Fruit fly (Drosophila melanogaster) whole organism, embryonic: ENCODE results near the gene Hr38.

Experiments
- Bgb ChIP-seq: fragments of 200-800 bp; sonication (Bioruptor generic); IDR thresholded peaks from 2 replicates; pipeline ENCODE4 v1.3.6; 2022; ENCODE audit warnings: missing biosample characterization, missing genetic modification characterization; ENCODE audit not compliant: partially characterized antibody
- Bteb2 ChIP-seq: fragments of 200-800 bp; sonication (Bioruptor generic); optimal IDR thresholded peaks from 2 replicates; lab custom pipeline; 2016; ENCODE audit warnings: missing biosample characterization, missing genetic modification characterization
- CG10147 ChIP-seq: fragments of 200-800 bp; sonication (Bioruptor generic); optimal IDR thresholded peaks from 2 replicates; lab custom pipeline; 2019; ENCODE audit warnings: missing biosample characterization, mild to moderate bottlenecking, missing genetic modification characterization, moderate library complexity
- CG12104 ChIP-seq: fragments of 200-800 bp; sonication (Bioruptor generic); optimal IDR thresholded peaks from 3 replicates; lab custom pipeline; 2016; ENCODE audit warnings: missing biosample characterization, missing genetic modification characterization
- CG12155 ChIP-seq: fragments of 200-800 bp; sonication (Bioruptor generic); optimal IDR thresholded peaks from 3 replicates; lab custom pipeline; 2016; ENCODE audit warnings: missing biosample characterization, missing genetic modification characterization
- CG1233 ChIP-seq: fragments of 200-800 bp; sonication (Bioruptor generic); optimal IDR thresholded peaks from 4 replicates; lab custom pipeline; 2018; ENCODE audit warnings: missing biosample characterization, mild to moderate bottlenecking, missing genetic modification characterization
- CG12744 ChIP-seq: fragments of 200-800 bp; sonication (Bioruptor generic); optimal IDR thresholded peaks from 2 replicates; lab custom pipeline; 2016; ENCODE audit warnings: missing biosample characterization, missing genetic modification characterization
- CG16813 ChIP-seq: fragments of 200-800 bp; sonication (Bioruptor generic); IDR thresholded peaks from 3 replicates; pipeline ENCODE4 v1.3.6; 2022; ENCODE audit warnings: missing biosample characterization, missing genetic modification characterization; ENCODE audit not compliant: partially characterized antibody
- CG17359 ChIP-seq: fragments of 200-800 bp; sonication (Bioruptor generic); optimal IDR thresholded peaks from 3 replicates; lab custom pipeline; 2018; ENCODE audit warnings: missing biosample characterization, mild to moderate bottlenecking, missing genetic modification characterization, moderate library complexity
- CG17568 ChIP-seq: fragments of 200-800 bp; sonication (Bioruptor generic); optimal IDR thresholded peaks from 2 replicates; lab custom pipeline; 2018; ENCODE audit warnings: missing biosample characterization, mild to moderate bottlenecking, missing genetic modification characterization, moderate library complexity
- CG18262 ChIP-seq: fragments of 200-800 bp; optimal IDR thresholded peaks from 3 replicates; lab custom pipeline; 2019; ENCODE audit warnings: missing biosample characterization, mild to moderate bottlenecking, missing genetic modification characterization, moderate library complexity
- CG30403 ChIP-seq: fragments of 200-800 bp; sonication (Bioruptor generic); optimal IDR thresholded peaks from 3 replicates; lab custom pipeline; 2016; ENCODE audit warnings: missing biosample characterization, missing genetic modification characterization
- CG5953 ChIP-seq: fragments of 200-800 bp; sonication (Bioruptor generic); IDR thresholded peaks from 2 replicates; pipeline ENCODE4 v1.3.6; 2022; ENCODE audit warnings: missing biosample characterization, missing genetic modification characterization
- CG6765 ChIP-seq: fragments of 200-800 bp; sonication (Bioruptor generic); optimal IDR thresholded peaks from 3 replicates; lab custom pipeline; 2017; ENCODE audit warnings: missing biosample characterization, mild to moderate bottlenecking, missing genetic modification characterization
- CG6854 ChIP-seq: fragments of 200-800 bp; sonication (Bioruptor generic); optimal IDR thresholded peaks from 3 replicates; lab custom pipeline; 2017; ENCODE audit warnings: missing biosample characterization, mild to moderate bottlenecking, missing genetic modification characterization
- Dp ChIP-seq: fragments of 200-800 bp; sonication (Bioruptor generic); optimal IDR thresholded peaks from 2 replicates; lab custom pipeline; 2018; ENCODE audit warnings: missing biosample characterization, mild to moderate bottlenecking, missing genetic modification characterization, moderate library complexity
- Fer2 ChIP-seq: fragments of 200-800 bp; sonication (Bioruptor generic); optimal IDR thresholded peaks from 2 replicates; lab custom pipeline; 2018; ENCODE audit warnings: missing biosample characterization, mild to moderate bottlenecking, missing genetic modification characterization, moderate library complexity
- Gug ChIP-seq: fragments of 200-800 bp; sonication (Bioruptor generic); IDR thresholded peaks from 4 replicates; pipeline ENCODE4 v1.3.6; 2022; ENCODE audit warnings: missing biosample characterization, missing genetic modification characterization
- HmgZ ChIP-seq: fragments of 200-800 bp; sonication (Bioruptor generic); optimal IDR thresholded peaks from 2 replicates; lab custom pipeline; 2018; ENCODE audit warnings: missing biosample characterization, mild to moderate bottlenecking, missing genetic modification characterization
- Lhr ChIP-seq: fragments of 200-800 bp; sonication (Bioruptor generic); optimal IDR thresholded peaks from 3 replicates; lab custom pipeline; 2017; ENCODE audit warnings: mild to moderate bottlenecking, missing biosample characterization, missing genetic modification reagents, missing genetic modification characterization
- MESR4 ChIP-seq: fragments of 200-800 bp; sonication (Bioruptor generic); optimal IDR thresholded peaks from 2 replicates; lab custom pipeline; 2018; ENCODE audit warnings: missing biosample characterization, mild to moderate bottlenecking, missing genetic modification characterization, moderate library complexity
- Myb ChIP-seq: fragments of 200-800 bp; sonication (Bioruptor generic); optimal IDR thresholded peaks from 2 replicates; lab custom pipeline; 2016; ENCODE audit warnings: missing biosample characterization, missing genetic modification characterization
- Nf-YB ChIP-seq: fragments of 200-800 bp; sonication (Bioruptor generic); optimal IDR thresholded peaks from 3 replicates; lab custom pipeline; 2019; ENCODE audit warnings: missing biosample characterization, mild to moderate bottlenecking, missing genetic modification characterization, moderate library complexity
- PHDP ChIP-seq: fragments of 200-800 bp; sonication (Bioruptor generic); optimal IDR thresholded peaks from 3 replicates; lab custom pipeline; 2018; ENCODE audit warnings: missing biosample characterization, mild to moderate bottlenecking, missing genetic modification characterization, moderate library complexity
- Side ChIP-seq: fragments of 200-800 bp; sonication (Bioruptor generic); optimal IDR thresholded peaks from 2 replicates; lab custom pipeline; 2016; ENCODE audit warnings: missing biosample characterization, missing genetic modification characterization
- Sin3A ChIP-seq: fragments of >200 bp; optimal IDR thresholded peaks from 2 replicates; lab custom pipeline; 2018
- Sox102F ChIP-seq: fragments of 200-800 bp; sonication (Bioruptor generic); optimal IDR thresholded peaks from 2 replicates; lab custom pipeline; 2018; ENCODE audit warnings: missing biosample characterization, mild to moderate bottlenecking, missing genetic modification characterization, moderate library complexity
- Sry-δ ChIP-seq: fragments of 200-800 bp; sonication (Bioruptor generic); optimal IDR thresholded peaks from 2 replicates; lab custom pipeline; 2016; ENCODE audit warnings: missing biosample characterization, missing genetic modification characterization
- Tbp ChIP-seq: fragments of >200 bp; optimal IDR thresholded peaks from 2 replicates; lab custom pipeline; 2018; ENCODE audit warnings: missing biosample characterization, missing genetic modification characterization
- al ChIP-seq: fragments of 200-800 bp; sonication (Bioruptor generic); IDR thresholded peaks from 2 replicates; pipeline ENCODE4 v1.3.6; 2022; ENCODE audit warnings: missing biosample characterization, missing genetic modification characterization
- bab2 ChIP-seq: fragments of 200-800 bp; sonication (Bioruptor generic); optimal IDR thresholded peaks from 2 replicates; lab custom pipeline; 2016; ENCODE audit warnings: missing biosample characterization, missing genetic modification characterization
- dpn ChIP-seq, 2 experiments: fragments of 200-800 bp; sonication (Bioruptor generic); optimal IDR thresholded peaks; 3 replicates each; lab custom pipeline; 2016; ENCODE audit warnings: missing biosample characterization in 2 of 2, missing genetic modification characterization in 2 of 2
- her ChIP-seq: fragments of 200-800 bp; sonication (Bioruptor generic); optimal IDR thresholded peaks from 2 replicates; lab custom pipeline; 2016; ENCODE audit warnings: missing biosample characterization, missing genetic modification characterization
- inv ChIP-seq: fragments of 200-800 bp; sonication (Bioruptor generic); IDR thresholded peaks from 2 replicates; pipeline ENCODE4 v1.3.6; 2022; ENCODE audit warnings: missing biosample characterization, missing genetic modification characterization; ENCODE audit not compliant: partially characterized antibody
- jumu ChIP-seq: fragments of 200-800 bp; sonication (Bioruptor generic); optimal IDR thresholded peaks from 3 replicates; lab custom pipeline; 2016; ENCODE audit warnings: missing biosample characterization, missing genetic modification characterization
- oc ChIP-seq: fragments of 200-800 bp; sonication (Bioruptor generic); optimal IDR thresholded peaks from 2 replicates; lab custom pipeline; 2018; ENCODE audit warnings: missing biosample characterization, mild to moderate bottlenecking, missing genetic modification characterization, moderate library complexity
- org-1 ChIP-seq: fragments of 200-800 bp; sonication (Bioruptor generic); optimal IDR thresholded peaks from 2 replicates; lab custom pipeline; 2017; ENCODE audit warnings: missing biosample characterization, missing genetic modification characterization
- pho ChIP-seq: fragments of 200-800 bp; sonication (Bioruptor generic); optimal IDR thresholded peaks from 2 replicates; lab custom pipeline; 2016; ENCODE audit warnings: missing biosample characterization, missing genetic modification characterization
- salm ChIP-seq: fragments of 200-800 bp; sonication (Bioruptor generic); optimal IDR thresholded peaks from 2 replicates; lab custom pipeline; 2018; ENCODE audit warnings: missing biosample characterization, mild to moderate bottlenecking, missing genetic modification characterization
- scrt ChIP-seq: fragments of 200-800 bp; sonication (Bioruptor generic); optimal IDR thresholded peaks from 2 replicates; lab custom pipeline; 2018; ENCODE audit warnings: missing biosample characterization, mild to moderate bottlenecking, missing genetic modification characterization, moderate library complexity
- sd ChIP-seq: fragments of 200-800 bp; sonication (Bioruptor generic); optimal IDR thresholded peaks from 3 replicates; lab custom pipeline; 2018; ENCODE audit warnings: missing biosample characterization, mild to moderate bottlenecking, missing genetic modification characterization, moderate library complexity
- seq ChIP-seq: fragments of 200-800 bp; sonication (Bioruptor generic); IDR thresholded peaks from 2 replicates; pipeline ENCODE4 v1.3.6; 2022; ENCODE audit warnings: missing biosample characterization, missing genetic modification characterization
- sima ChIP-seq: fragments of 200-800 bp; sonication (Bioruptor generic); optimal IDR thresholded peaks from 2 replicates; lab custom pipeline; 2016; ENCODE audit warnings: missing biosample characterization, missing genetic modification characterization
- sna ChIP-seq: fragments of 200-800 bp; sonication (Bioruptor generic); IDR thresholded peaks from 2 replicates; pipeline ENCODE4 v1.3.6; 2022; ENCODE audit warnings: missing biosample characterization, missing genetic modification characterization; ENCODE audit not compliant: partially characterized antibody
- tgo ChIP-seq: fragments of 200-800 bp; sonication (Bioruptor generic); IDR thresholded peaks from 3 replicates; pipeline ENCODE4 v1.3.6; 2022; ENCODE audit warnings: missing biosample characterization, missing genetic modification characterization
- vnd ChIP-seq: fragments of 200-800 bp; sonication (Bioruptor generic); IDR thresholded peaks from 3 replicates; pipeline ENCODE4 v1.3.6; 2022; ENCODE audit warnings: missing biosample characterization, missing genetic modification characterization; ENCODE audit not compliant: partially characterized antibody
- yki ChIP-seq: fragments of >200 bp; optimal IDR thresholded peaks from 3 replicates; lab custom pipeline; 2018

The Hr38 gene

dm6 chr2L:20735121-20735855 is 20.9 kb upstream of the Hr38 start (continued):
- peak; percentile 69 for TF ChIP-seq sd (tag; lab: Kevin White, UChicago)
- TF ChIP-seq sna (GFP tag; lab: Robert Waterston, UW): 0 out of 2 replicates have a peak, but pooled peaks have one; percentile 8
- TF ChIP-seq CG10147 (GFP tag; lab: Kevin White, UChicago): no peak

DNA sequence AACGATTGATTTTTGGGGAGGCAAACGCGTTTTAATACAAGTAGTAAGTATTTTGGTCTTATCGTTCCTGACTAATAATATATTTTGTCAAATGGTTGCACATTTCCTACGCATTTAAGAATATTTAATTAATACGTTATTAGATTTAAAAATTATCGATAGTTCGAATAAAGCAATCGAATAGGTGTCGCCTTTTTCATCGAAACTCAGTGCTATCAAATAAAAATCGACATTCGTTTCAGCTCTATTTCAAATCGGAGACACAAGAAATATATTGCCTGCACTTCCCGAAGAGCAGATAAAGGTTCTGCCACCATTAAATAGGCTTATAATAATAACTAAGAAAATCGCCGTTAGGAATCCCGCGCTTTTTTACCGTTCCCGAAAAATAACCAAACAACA is 20.3 kb upstream of the Hr38 start:
- no peak for TF ChIP-seq dpn (GFP tag; optimal IDR thresholded peaks at IDR 0.05; lab: Kevin White, UChicago)
- TF ChIP-seq jumu (GFP tag; lab: Kevin White, UChicago): no peak
- TF ChIP-seq Sox102F (GFP tag; lab: Kevin White, UChicago): no peak
- no peak for TF ChIP-seq Tbp
- no peak for TF ChIP-seq sd (tag; lab: Kevin White, UChicago)
- no peak for TF ChIP-seq Fer2 (tag; lab: Kevin White, UChicago)
- TF ChIP-seq CG12744 (GFP tag; lab: Kevin White, UChicago): no peak
- TF ChIP-seq inv (GFP tag; lab: Robert Waterston, UW): peak; percentile 43
- peak; percentile 54 for TF ChIP-seq Myb (GFP tag; lab: Kevin White, UChicago)
- no peak for TF ChIP-seq CG30403 (GFP tag; lab: Kevin White, UChicago)
- no peak for TF ChIP-seq org-1 (GFP tag; lab: Kevin White, UChicago)
- TF ChIP-seq yki (lab: Kevin White, UChicago): no peak
- no peak for TF ChIP-seq Sin3A (lab: Kevin White, UChicago)
- no peak for TF ChIP-seq seq
- TF ChIP-seq PHDP: no peak
- TF ChIP-seq oc: no peak
- peak; percentile 67 for TF ChIP-seq Sry-δ
- no peak for TF ChIP-seq salm (tag; lab: Kevin White, UChicago)
- TF ChIP-seq al (GFP tag; lab: Robert Waterston, UW): no peak
- TF ChIP-seq CG12104: no peak
- no peak for TF ChIP-seq CG6765 (GFP tag; lab: Kevin White, UChicago)
- no peak for TF ChIP-seq her (GFP tag; lab: Kevin White, UChicago)
- peak; percentile 65 for TF ChIP-seq vnd (GFP tag; lab: Robert Waterston, UW)
- no peak for TF ChIP-seq sima (GFP tag; lab: Kevin White, UChicago)
- TF ChIP-seq Dp (GFP tag; lab: Kevin White, UChicago): peak; percentile 52
- TF ChIP-seq CG17568 (GFP tag; lab: Kevin White, UChicago): no peak
- no peak for TF ChIP-seq Side (GFP tag; lab: Kevin White, UChicago)
- no peak for TF ChIP-seq bab2 (GFP tag; lab: Kevin White, UChicago)
- TF ChIP-seq sna (GFP tag; lab: Robert Waterston, UW): 0 out of 2 replicates have a peak, but pooled peaks have one; percentile 38
- TF ChIP-seq Bgb (GFP tag; lab: Robert Waterston, UW): peak; percentile 66
- no peak for TF ChIP-seq CG12155 (GFP tag; lab: Kevin White, UChicago)
- TF ChIP-seq CG5953 (GFP tag; lab: Robert Waterston, UW): no peak
- peak; percentile 50 for TF ChIP-seq MESR4
- TF ChIP-seq Lhr (GFP tag; lab: Kevin White, UChicago): no peak
- TF ChIP-seq tgo (GFP tag; lab: Robert Waterston, UW): no peak
- no peak for TF ChIP-seq Gug (GFP tag; lab: Robert Waterston, UW)
- TF ChIP-seq CG18262: no peak
- no peak for TF ChIP-seq HmgZ (tag; lab: Kevin White, UChicago)
- TF ChIP-seq CG6854 (GFP tag; lab: Kevin White, UChicago): no peak
- TF ChIP-seq CG16813 (GFP tag; lab: Robert Waterston, UW): peak; percentile 63; the same call in 2 of the 3 replicates
- TF ChIP-seq pho (GFP tag; lab: Kevin White, UChicago): no peak
- TF ChIP-seq Bteb2 (GFP tag; lab: Kevin White, UChicago): no peak
- TF ChIP-seq CG1233: no peak
- no peak for TF ChIP-seq Nf-YB (GFP tag; lab: Kevin White, UChicago)
- no peak for TF ChIP-seq scrt
- no peak for TF ChIP-seq CG17359
